Worm (Caenorhabditis elegans) whole organism, late embryonic: ENCODE measurements around the gene srx-131.

Experiments used
- C38D4.7 ChIP-seq: fragments of 200-800 bp; sonication (Bioruptor generic); optimal IDR thresholded peaks from 2 replicates; lab custom pipeline; 2018; ENCODE audit warnings: mild to moderate bottlenecking, missing genetic modification characterization, moderate library complexity, missing compliant biosample characterization
- K02D7.2 ChIP-seq: sonication (generic microtip); optimal IDR thresholded peaks from 2 replicates; lab custom pipeline; 2017; ENCODE audit warnings: mild to moderate bottlenecking, missing genetic modification characterization, missing compliant biosample characterization
- T23F11.4 ChIP-seq: fragments of 200-800 bp; sonication (Bioruptor generic); optimal IDR thresholded peaks from 2 replicates; lab custom pipeline; 2018; ENCODE audit warnings: mild to moderate bottlenecking, missing genetic modification characterization, missing compliant biosample characterization
- Y22D7AL.16 ChIP-seq: sonication (generic microtip); optimal IDR thresholded peaks from 2 replicates; lab custom pipeline; 2016; ENCODE audit warnings: missing genetic modification characterization, missing compliant biosample characterization
- ahr-1 ChIP-seq: sonication (generic microtip); optimal IDR thresholded peaks from 2 replicates; lab custom pipeline; 2016; ENCODE audit warnings: missing genetic modification characterization, missing compliant biosample characterization
- ceh-18 ChIP-seq: sonication (generic microtip); optimal IDR thresholded peaks from 2 replicates; lab custom pipeline; 2016; ENCODE audit warnings: missing genetic modification characterization, missing compliant biosample characterization
- ceh-19 ChIP-seq: fragments of 200-800 bp; sonication (Bioruptor generic); optimal IDR thresholded peaks from 2 replicates; lab custom pipeline; 2018; ENCODE audit warnings: mild to moderate bottlenecking, missing genetic modification characterization, missing compliant biosample characterization
- ceh-22 ChIP-seq: sonication (generic microtip); optimal IDR thresholded peaks from 2 replicates; lab custom pipeline; 2017; ENCODE audit warnings: missing biosample characterization, missing genetic modification characterization
- ceh-30 ChIP-seq: fragments of 150-350 bp; optimal IDR thresholded peaks from 2 replicates; lab custom pipeline; 2014; ENCODE audit warnings: missing biosample characterization, missing genetic modification characterization
- ceh-31 ChIP-seq: sonication (generic microtip); optimal IDR thresholded peaks from 2 replicates; lab custom pipeline; 2016; ENCODE audit warnings: missing genetic modification characterization, missing compliant biosample characterization
- ceh-34 ChIP-seq: sonication (generic microtip); optimal IDR thresholded peaks from 2 replicates; lab custom pipeline; 2016; ENCODE audit warnings: mild to moderate bottlenecking, missing genetic modification characterization, missing compliant biosample characterization
- ceh-6 ChIP-seq: fragments of 200-800 bp; sonication (Bioruptor generic); optimal IDR thresholded peaks from 2 replicates; lab custom pipeline; 2018; ENCODE audit warnings: mild to moderate bottlenecking, missing genetic modification characterization, missing compliant biosample characterization
- dve-1 ChIP-seq: sonication (generic microtip); optimal IDR thresholded peaks from 2 replicates; lab custom pipeline; 2017; ENCODE audit warnings: antibody characterized with exemption, mild to moderate bottlenecking, missing genetic modification characterization, missing compliant biosample characterization
- ets-4 ChIP-seq: sonication (generic microtip); optimal IDR thresholded peaks from 2 replicates; lab custom pipeline; 2016; ENCODE audit warnings: missing genetic modification characterization, missing compliant biosample characterization
- eyg-1 ChIP-seq: sonication (generic microtip); optimal IDR thresholded peaks from 2 replicates; lab custom pipeline; 2016; ENCODE audit warnings: missing genotype, missing genetic modification characterization, missing compliant biosample characterization
- fkh-10 ChIP-seq: fragments of 150-350 bp; optimal IDR thresholded peaks from 2 replicates; lab custom pipeline; 2014; ENCODE audit warnings: missing biosample characterization, missing genetic modification reagents, missing genetic modification characterization
- fkh-6 ChIP-seq: sonication (generic microtip); optimal IDR thresholded peaks from 2 replicates; lab custom pipeline; 2016; ENCODE audit warnings: missing genetic modification characterization, missing compliant biosample characterization
- hlh-6 ChIP-seq: sonication (generic microtip); optimal IDR thresholded peaks from 2 replicates; lab custom pipeline; 2016; ENCODE audit warnings: missing genotype, missing genetic modification characterization, missing compliant biosample characterization
- hlh-8 ChIP-seq: sonication (generic microtip); optimal IDR thresholded peaks from 2 replicates; lab custom pipeline; 2016; ENCODE audit warnings: missing genotype, missing genetic modification characterization, missing compliant biosample characterization
- lim-6 ChIP-seq: sonication (generic microtip); optimal IDR thresholded peaks from 2 replicates; lab custom pipeline; 2016; ENCODE audit warnings: missing genetic modification characterization, missing compliant biosample characterization
- madf-2 ChIP-seq: sonication (generic microtip); optimal IDR thresholded peaks from 2 replicates; lab custom pipeline; 2017; ENCODE audit warnings: missing genetic modification characterization, missing compliant biosample characterization
- mec-3 ChIP-seq: sonication (generic microtip); optimal IDR thresholded peaks from 2 replicates; lab custom pipeline; 2016; ENCODE audit warnings: borderline replicate concordance, missing genetic modification characterization, missing compliant biosample characterization
- nhr-232 ChIP-seq: sonication (generic microtip); optimal IDR thresholded peaks from 2 replicates; lab custom pipeline; 2016; ENCODE audit warnings: missing genetic modification characterization, missing compliant biosample characterization
- npax-4 ChIP-seq: sonication (generic microtip); optimal IDR thresholded peaks from 2 replicates; lab custom pipeline; 2016; ENCODE audit warnings: missing genetic modification characterization, missing compliant biosample characterization
- odd-2 ChIP-seq: sonication (generic microtip); optimal IDR thresholded peaks from 2 replicates; lab custom pipeline; 2017; ENCODE audit warnings: antibody characterized with exemption, mild to moderate bottlenecking, missing genetic modification characterization, missing compliant biosample characterization
- sdc-2 ChIP-seq: sonication (generic microtip); optimal IDR thresholded peaks from 2 replicates; lab custom pipeline; 2016; ENCODE audit warnings: missing genotype, missing genetic modification characterization, missing compliant biosample characterization
- sox-4 ChIP-seq: sonication (generic microtip); optimal IDR thresholded peaks from 2 replicates; lab custom pipeline; 2017; ENCODE audit warnings: mild to moderate bottlenecking, missing genetic modification characterization, inconsistent platforms, missing compliant biosample characterization
- tbx-2 ChIP-seq: sonication (generic microtip); optimal IDR thresholded peaks from 2 replicates; lab custom pipeline; 2016; ENCODE audit warnings: missing genetic modification characterization, missing compliant biosample characterization
- ttx-3 ChIP-seq: sonication (generic microtip); optimal IDR thresholded peaks from 2 replicates; lab custom pipeline; 2016; ENCODE audit warnings: missing genetic modification reagents, missing genetic modification characterization, missing compliant biosample characterization
- unc-3 ChIP-seq, 2 experiments: fragments of 200-800 bp in 1 of 2; sonication (Bioruptor generic) in 1 of 2; sonication (generic microtip) in 1 of 2; conservative IDR thresholded peaks in 1 of 2; optimal IDR thresholded peaks in 1 of 2; 2 replicates each; pipeline versions ENCODE4 v1.3.6 to Lab custom; 2016 to 2022; ENCODE audit warnings: missing compliant biosample characterization in 2 of 2, missing genetic modification characterization in 2 of 2, missing genetic modification reagents in 1 of 2
- unc-42 ChIP-seq: sonication (generic microtip); optimal IDR thresholded peaks from 2 replicates; lab custom pipeline; 2016; ENCODE audit warnings: missing genotype, missing genetic modification characterization, missing compliant biosample characterization
- unc-55 ChIP-seq: sonication (generic microtip); optimal IDR thresholded peaks from 2 replicates; lab custom pipeline; 2017; ENCODE audit warnings: missing biosample characterization, missing genetic modification reagents, missing genetic modification characterization
- unc-86 ChIP-seq: sonication (generic microtip); optimal IDR thresholded peaks from 2 replicates; lab custom pipeline; 2016; ENCODE audit warnings: missing genetic modification characterization, missing compliant biosample characterization

Gene srx-131

ce11 chrV:13840909-13841308 lies 4.3 kb upstream of the srx-131 start, which contains the start of gene srx-17:
Gene srx-17 (plus strand): TSS chrV:13841209.
- TF ChIP-seq ceh-31 (tag; lab: Kevin White, UChicago) (no peak), ceh-18 (tag; lab: Kevin White, UChicago) (no peak), C38D4.7 (no peak), fkh-10 (GFP tag; lab: Kevin White, UChicago) (no peak), T23F11.4 (no peak)

DNA sequence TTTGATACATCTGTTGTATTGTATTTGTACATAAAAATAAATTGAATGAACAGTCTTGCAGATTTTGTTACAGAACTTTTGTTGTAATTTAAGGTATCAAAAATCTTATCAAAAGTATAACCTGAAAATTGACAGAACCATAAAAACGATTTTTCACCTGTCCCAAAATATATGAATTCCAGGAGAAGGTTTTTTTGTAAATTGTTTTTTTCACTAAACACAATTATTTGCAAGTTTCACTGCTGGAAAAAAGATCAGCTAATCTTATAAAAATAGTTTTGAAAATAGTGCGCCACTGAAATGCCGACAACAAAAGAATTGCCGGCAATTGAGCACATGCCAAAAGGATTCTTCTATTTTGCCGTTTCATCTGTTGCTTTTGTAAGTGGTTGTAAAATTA lies 2.1 kb upstream of the srx-131 start, which contains the start of gene srx-130:
Gene srx-130, plus strand, starts transcription at position 301 of the 400 bp plus-strand sequence.
- TF ChIP-seq eyg-1 (tag; lab: Kevin White, UChicago) (no peak), madf-2 (tag; lab: Kevin White, UChicago) (no peak), unc-86 (no peak), unc-55 (GFP tag; lab: Kevin White, UChicago) (no peak), Y22D7AL.16 (tag; lab: Kevin White, UChicago) (no peak), mec-3 (no peak), nhr-232 (tag; lab: Kevin White, UChicago) (no peak), fkh-6 (no peak), odd-2 (tag; lab: Kevin White, UChicago) (no peak), hlh-8 (tag; lab: Kevin White, UChicago) (no peak)

DNA sequence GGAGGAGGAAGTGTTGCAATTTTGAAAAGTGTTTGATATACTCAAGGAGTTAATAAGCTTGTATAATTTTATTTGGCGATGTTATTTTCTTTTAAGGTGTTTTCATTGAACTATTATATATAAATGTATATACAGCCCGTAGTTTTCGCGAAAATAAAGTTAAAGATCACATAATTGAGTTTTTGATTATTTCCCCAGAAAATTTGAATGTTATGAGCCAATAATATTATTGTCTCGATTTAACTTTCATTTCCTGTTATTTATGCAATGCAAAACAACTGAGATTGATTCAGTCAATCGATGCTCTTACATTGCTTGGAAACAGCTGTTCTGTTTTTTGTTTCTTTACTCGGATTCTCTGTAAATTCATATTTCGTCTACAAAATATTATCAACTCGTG lies 3.1 kb downstream of the srx-131 start, which contains the start of gene srx-133:
Gene srx-133, plus strand, starts transcription at position 301 of the 400 bp plus-strand sequence.
- TF ChIP-seq hlh-6 (tag; lab: Kevin White, UChicago) (no peak), ceh-30 (tag; lab: Kevin White, UChicago) (no peak), unc-42 (tag; lab: Kevin White, UChicago) (no peak), lim-6 (no peak), ceh-19 (GFP tag; lab: Kevin White, UChicago) (no peak), ttx-3 (tag; lab: Kevin White, UChicago) (no peak), odd-2 (tag; lab: Kevin White, UChicago) (no peak)

DNA sequence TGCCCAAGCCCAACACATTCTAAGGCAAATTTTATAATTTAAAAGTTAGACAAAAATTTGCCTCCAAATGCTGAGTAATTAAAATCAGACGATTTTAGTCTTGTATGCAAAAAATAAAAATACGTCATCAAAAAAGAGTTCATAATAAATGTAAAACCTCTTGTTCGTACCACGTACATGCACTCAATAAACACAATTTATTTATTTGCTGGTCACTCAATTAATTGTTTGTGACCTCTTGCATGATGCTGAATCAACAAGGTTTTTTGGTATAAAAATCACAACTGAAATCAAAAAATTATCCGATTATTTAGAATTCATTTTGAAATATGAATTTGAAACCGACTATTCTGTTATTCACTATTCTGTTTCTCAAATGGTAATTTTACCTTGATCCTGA lies 4.9 kb downstream of the srx-131 start, which contains the start of gene hpx-2:
Gene hpx-2, plus strand, starts transcription at position 301 of the 400 bp plus-strand sequence.
- TF ChIP-seq dve-1 (no peak), unc-3 (GFP tag; conservative IDR thresholded peaks at IDR 0.05; lab: Robert Waterston, UW) (no peak), unc-3 (tag; optimal IDR thresholded peaks at IDR 0.05; lab: Kevin White, UChicago) (no peak), sdc-2 (no peak)

ce11 chrV:13854306-13854705 lies 9.1 kb downstream of the srx-131 start, which contains the start of gene ttr-21:
Gene ttr-21 (minus strand): TSS chrV:13854405.
- TF ChIP-seq ceh-30 (tag; lab: Kevin White, UChicago) (no peak), ceh-34 (tag; lab: Kevin White, UChicago) (no peak), ceh-22 (tag; lab: Kevin White, UChicago) (no peak), ceh-6 (GFP tag; lab: Kevin White, UChicago) (no peak), ets-4 (no peak), ceh-19 (GFP tag; lab: Kevin White, UChicago) (no peak), K02D7.2 (tag; lab: Kevin White, UChicago) (no peak), dve-1 (no peak), Y22D7AL.16 (tag; lab: Kevin White, UChicago) (no peak), ahr-1 (tag; lab: Kevin White, UChicago) (no peak), tbx-2 (tag; lab: Kevin White, UChicago) (no peak), sox-4 (tag; lab: Kevin White, UChicago) (no peak), eyg-1 (tag; lab: Kevin White, UChicago) (no peak), hlh-6 (tag; lab: Kevin White, UChicago) (no peak), mec-3 (no peak), npax-4 (tag; lab: Kevin White, UChicago) (no peak)
